Fruit fly (Drosophila melanogaster): Measurements from ENCODE around the gene CG14384.

CG14384 gene

dm6 chr3R:12997550-12998233, 30.2 kb upstream of the CG14384 start, which contains the start of the genes CG17327, CG44194 and CG7518 (continued):
- no peak for TF ChIP-seq stc (GFP tag; IDR thresholded peaks at IDR 0.05)
- TF ChIP-seq CG7987 (GFP tag; optimal IDR thresholded peaks at IDR 0.05): no peak
- no peak for TF ChIP-seq crp (GFP tag; optimal IDR thresholded peaks at IDR 0.05)
- TF ChIP-seq CG2202 (tag; optimal IDR thresholded peaks at IDR 0.05): no peak
- TF ChIP-seq sima (GFP tag; optimal IDR thresholded peaks at IDR 0.05): no peak
- no peak for TF ChIP-seq ind (GFP tag; optimal IDR thresholded peaks at IDR 0.05)
- no peak for TF ChIP-seq Oli (tag; optimal IDR thresholded peaks at IDR 0.05)
- TF ChIP-seq dimm (GFP tag; IDR thresholded peaks at IDR 0.05): no peak
- peak; percentile 42; the same call in 1 of the 3 replicates for TF ChIP-seq CG6791 (GFP tag; IDR thresholded peaks at IDR 0.05; ENCODE audit: partially characterized antibody)
- peak; percentile 35; the same call in 1 of the 3 replicates for TF ChIP-seq CG34422 (GFP tag; IDR thresholded peaks at IDR 0.05)
- no peak for TF ChIP-seq CoRest (tag; optimal IDR thresholded peaks at IDR 0.05)
- no peak for TF ChIP-seq H2.0 (GFP tag; IDR thresholded peaks at IDR 0.05)
- TF ChIP-seq CG14050 (GFP tag; IDR thresholded peaks at IDR 0.05): no peak
- no peak for TF ChIP-seq CG2129 (GFP tag; IDR thresholded peaks at IDR 0.05; ENCODE audit: partially characterized antibody)
- TF ChIP-seq CG17912 (GFP tag; optimal IDR thresholded peaks at IDR 0.05): no peak
- TF ChIP-seq CG42726 (GFP tag; IDR thresholded peaks at IDR 0.05; ENCODE audit: partially characterized antibody): peak; percentile 51; the same call in 1 of the 2 replicates
- TF ChIP-seq ftz-f1 (GFP tag; optimal IDR thresholded peaks at IDR 0.05): no peak
- peak; percentile 27 for TF ChIP-seq mam (GFP tag; optimal IDR thresholded peaks at IDR 0.05)
- TF ChIP-seq rib (GFP tag; IDR thresholded peaks at IDR 0.05): peak; percentile 77
- no peak for TF ChIP-seq hbn (GFP tag; IDR thresholded peaks at IDR 0.05; ENCODE audit: partially characterized antibody)
- no peak for TF ChIP-seq CG7372 (GFP tag; IDR thresholded peaks at IDR 0.05)
- TF ChIP-seq CG31224 (GFP tag; IDR thresholded peaks at IDR 0.05): no peak
- no peak for TF ChIP-seq bowl (GFP tag; IDR thresholded peaks at IDR 0.05)
- TF ChIP-seq pho (GFP tag; optimal IDR thresholded peaks at IDR 0.05): peak; percentile 22
- peak; percentile 96 for TF ChIP-seq ssp (GFP tag; IDR thresholded peaks at IDR 0.05)
- TF ChIP-seq unc-4 (GFP tag; IDR thresholded peaks at IDR 0.05; ENCODE audit: partially characterized antibody): peak; percentile 37
- peak; percentile 62 for TF ChIP-seq Ets97D (GFP tag; optimal IDR thresholded peaks at IDR 0.05)
- peak in 1 of 3 experiments; percentile 52 for TF ChIP-seq lola (GFP tag; optimal IDR thresholded peaks at IDR 0.05)
- peak; percentile 9 for TF ChIP-seq CG8924 (tag; optimal IDR thresholded peaks at IDR 0.05)
- no peak for TF ChIP-seq CG14965 (GFP tag; optimal IDR thresholded peaks at IDR 0.05; ENCODE audit: borderline replicate concordance)
- TF ChIP-seq inv (GFP tag; IDR thresholded peaks at IDR 0.05; ENCODE audit: partially characterized antibody): no peak
- peak; percentile 43 for TF ChIP-seq Dref (GFP tag; IDR thresholded peaks at IDR 0.05)
- TF ChIP-seq CG14667 (GFP tag; IDR thresholded peaks at IDR 0.05): no peak
- TF ChIP-seq Adf1 (GFP tag; IDR thresholded peaks at IDR 0.05): no peak
- peak; percentile 2 for TF ChIP-seq nerfin-1 (tag; optimal IDR thresholded peaks at IDR 0.05)
- no peak for TF ChIP-seq CG17328 (GFP tag; IDR thresholded peaks at IDR 0.05)
- peak; percentile 47 for TF ChIP-seq CG30403 (GFP tag; optimal IDR thresholded peaks at IDR 0.05)
- peak; percentile 74 for TF ChIP-seq CG2116 (GFP tag; optimal IDR thresholded peaks at IDR 0.05)
- peak; percentile 66 for TF ChIP-seq CG12391 (tag; optimal IDR thresholded peaks at IDR 0.05)
- TF ChIP-seq mirr (GFP tag; optimal IDR thresholded peaks at IDR 0.05): no peak
- TF ChIP-seq odd (GFP tag; optimal IDR thresholded peaks at IDR 0.05): no peak
- no peak for TF ChIP-seq CG10959 (GFP tag; IDR thresholded peaks at IDR 0.05)
- no peak for TF ChIP-seq tup (GFP tag; optimal IDR thresholded peaks at IDR 0.05)
- TF ChIP-seq CG8765 (GFP tag; IDR thresholded peaks at IDR 0.05): no peak
- peak; percentile 16 for TF ChIP-seq tx (GFP tag; optimal IDR thresholded peaks at IDR 0.05)
- TF ChIP-seq Hsf (GFP tag; optimal IDR thresholded peaks at IDR 0.05): peak; percentile 26
- TF ChIP-seq CG10654 (GFP tag; optimal IDR thresholded peaks at IDR 0.05): peak; percentile 12
- TF ChIP-seq CG16813 (GFP tag; IDR thresholded peaks at IDR 0.05; ENCODE audit: partially characterized antibody): peak; percentile 33; the same call in 1 of the 3 replicates
- TF ChIP-seq eve (GFP tag; optimal IDR thresholded peaks at IDR 0.05): no peak

Measured in whole organism, embryonic.